Worm (Caenorhabditis elegans) whole organism, young adult: ENCODE results near the gene nmgp-1.

Experiments used
- D2030.7 ChIP-seq: fragments of 200-800 bp; sonication (Bioruptor generic); IDR thresholded peaks from 2 replicates; pipeline ENCODE4 v1.3.6; 2022; ENCODE audit warnings: missing genetic modification reagents, missing genetic modification characterization, missing compliant biosample characterization
- F52B5.7 ChIP-seq: sonication (generic microtip); optimal IDR thresholded peaks from 2 replicates; lab custom pipeline; 2016; ENCODE audit warnings: mild to moderate bottlenecking, missing genetic modification characterization, missing compliant biosample characterization
- F57A8.1 ChIP-seq: fragments of 200-800 bp; sonication (Bioruptor generic); optimal IDR thresholded peaks from 2 replicates; lab custom pipeline; 2018; ENCODE audit warnings: mild to moderate bottlenecking, missing genetic modification characterization, moderate library complexity, missing compliant biosample characterization
- aptf-2 ChIP-seq: fragments of 200-800 bp; sonication (Bioruptor generic); conservative IDR thresholded peaks from 2 replicates; pipeline ENCODE4 v1.3.6; 2022; ENCODE audit warnings: missing genetic modification reagents, missing genetic modification characterization, missing compliant biosample characterization

nmgp-1 gene

ce11 chrII:6311888-6312287 lies 51.2 kb downstream of the nmgp-1 start (continued):
- TF ChIP-seq D2030.7, result no peak
- TF ChIP-seq aptf-2 (GFP tag; lab: Robert Waterston, UW), result no peak
- TF ChIP-seq F57A8.1 (GFP tag; lab: Kevin White, UChicago), result no peak
- no peak for TF ChIP-seq F52B5.7 (tag; lab: Kevin White, UChicago)
